Worm (Caenorhabditis elegans) whole organism, L2 larva: ENCODE data around the gene C45G9.15.

Source experiments
- C34F6.9 ChIP-seq: fragments of 150-350 bp; optimal IDR thresholded peaks from 2 replicates; lab custom pipeline; 2014; ENCODE audit warnings: missing biosample characterization, missing genetic modification characterization
- F13H6.1 ChIP-seq: sonication (generic microtip); optimal IDR thresholded peaks from 2 replicates; lab custom pipeline; 2016; ENCODE audit warnings: missing genetic modification characterization, missing compliant biosample characterization
- R02D3.7 ChIP-seq: fragments of 150-350 bp; optimal IDR thresholded peaks from 2 replicates; lab custom pipeline; 2014; ENCODE audit warnings: missing biosample characterization, missing genetic modification characterization
- Y55F3AM.14 ChIP-seq: fragments of 200-800 bp; sonication (Bioruptor generic); optimal IDR thresholded peaks from 2 replicates; lab custom pipeline; 2018; ENCODE audit warnings: mild to moderate bottlenecking, missing genetic modification characterization, missing compliant biosample characterization
- ZK546.5 ChIP-seq: sonication (generic microtip); optimal IDR thresholded peaks from 2 replicates; lab custom pipeline; 2017; ENCODE audit warnings: missing biosample characterization, missing genetic modification characterization
- alr-1 ChIP-seq: fragments of 150-350 bp; optimal IDR thresholded peaks from 2 replicates; lab custom pipeline; 2014; ENCODE audit warnings: missing biosample characterization, missing genetic modification characterization
- aly-2 ChIP-seq: fragments of 150-350 bp; optimal IDR thresholded peaks from 2 replicates; lab custom pipeline; 2014; ENCODE audit warnings: missing biosample characterization, missing genetic modification characterization
- ama-1 ChIP-seq: fragments of 150-350 bp; optimal IDR thresholded peaks from 2 replicates; lab custom pipeline; 2018; ENCODE audit warnings: inconsistent platforms
- blmp-1 ChIP-seq: sonication (generic microtip); optimal IDR thresholded peaks from 2 replicates; lab custom pipeline; 2017; ENCODE audit warnings: missing genetic modification characterization, mild to moderate bottlenecking, missing compliant biosample characterization, antibody characterized with exemption, moderate library complexity; ENCODE audit not compliant: insufficient read depth
- ceh-16 ChIP-seq: fragments of 150-350 bp; optimal IDR thresholded peaks from 2 replicates; lab custom pipeline; 2014; ENCODE audit warnings: missing biosample characterization, missing genetic modification characterization
- ceh-82 ChIP-seq: fragments of 150-350 bp; optimal IDR thresholded peaks from 2 replicates; lab custom pipeline; 2014; ENCODE audit warnings: missing biosample characterization, missing genetic modification characterization
- crh-2 ChIP-seq: sonication (generic microtip); optimal IDR thresholded peaks from 2 replicates; lab custom pipeline; 2017; ENCODE audit warnings: missing biosample characterization, missing genetic modification characterization
- dmd-4 ChIP-seq: sonication (generic microtip); optimal IDR thresholded peaks from 2 replicates; lab custom pipeline; 2017; ENCODE audit warnings: missing biosample characterization, missing genetic modification characterization
- egl-27 ChIP-seq: sonication (generic microtip); optimal IDR thresholded peaks from 3 replicates; lab custom pipeline; 2017; ENCODE audit warnings: missing biosample characterization, missing genetic modification reagents, missing genetic modification characterization
- elt-1 ChIP-seq: fragments of 150-350 bp; optimal IDR thresholded peaks from 2 replicates; lab custom pipeline; 2014; ENCODE audit warnings: missing biosample characterization, missing genetic modification characterization
- elt-3 ChIP-seq: sonication (generic microtip); optimal IDR thresholded peaks from 2 replicates; lab custom pipeline; 2017; ENCODE audit warnings: missing biosample characterization, missing genetic modification characterization
- fos-1 ChIP-seq: fragments of 150-350 bp; optimal IDR thresholded peaks from 2 replicates; lab custom pipeline; 2014; ENCODE audit warnings: missing biosample characterization, missing genetic modification characterization
- gmeb-1 ChIP-seq: fragments of 150-350 bp; optimal IDR thresholded peaks from 2 replicates; lab custom pipeline; 2014; ENCODE audit warnings: missing biosample characterization, missing genetic modification characterization
- lin-11 ChIP-seq: fragments of 150-350 bp; sonication (generic microtip); optimal IDR thresholded peaks from 2 replicates; lab custom pipeline; 2014; ENCODE audit warnings: missing biosample characterization, missing genetic modification characterization, inconsistent platforms, mixed read lengths
- lin-13 ChIP-seq: fragments of 150-350 bp; optimal IDR thresholded peaks from 2 replicates; lab custom pipeline; 2014; ENCODE audit warnings: missing biosample characterization, missing genetic modification reagents, missing genetic modification characterization
- lin-39 ChIP-seq: fragments of 150-350 bp; optimal IDR thresholded peaks from 2 replicates; lab custom pipeline; 2014; ENCODE audit warnings: missing biosample characterization, missing genetic modification reagents, missing genetic modification characterization
- lsy-2 ChIP-seq, 2 experiments: fragments of 150-350 bp in 1 of 2; sonication (generic microtip) in 1 of 2; optimal IDR thresholded peaks; 2 replicates each; lab custom pipeline; 2014 to 2017; ENCODE audit warnings: missing biosample characterization in 2 of 2, missing genetic modification characterization in 2 of 2
- mab-5 ChIP-seq: fragments of 150-350 bp; optimal IDR thresholded peaks from 2 replicates; lab custom pipeline; 2014; ENCODE audit warnings: missing biosample characterization, missing genetic modification characterization
- mbf-1 ChIP-seq: sonication (generic microtip); optimal IDR thresholded peaks from 2 replicates; lab custom pipeline; 2017; ENCODE audit warnings: missing biosample characterization, missing genetic modification characterization
- mdl-1 ChIP-seq, 2 experiments: fragments of 150-350 bp in 1 of 2; sonication (generic microtip) in 1 of 2; optimal IDR thresholded peaks; 2 replicates each; lab custom pipeline; 2017; ENCODE audit warnings: missing biosample characterization in 2 of 2, missing genetic modification characterization in 2 of 2
- nhr-10 ChIP-seq: sonication (generic microtip); optimal IDR thresholded peaks from 2 replicates; lab custom pipeline; 2017; ENCODE audit warnings: missing biosample characterization, missing genetic modification characterization
- nhr-11 ChIP-seq: fragments of 150-350 bp; optimal IDR thresholded peaks from 2 replicates; lab custom pipeline; 2014; ENCODE audit warnings: missing biosample characterization, missing genetic modification characterization
- nhr-12 ChIP-seq: fragments of 150-350 bp; optimal IDR thresholded peaks from 2 replicates; lab custom pipeline; 2014; ENCODE audit warnings: missing biosample characterization, missing genetic modification characterization
- nhr-129 ChIP-seq: fragments of 150-350 bp; optimal IDR thresholded peaks from 2 replicates; lab custom pipeline; 2014; ENCODE audit warnings: missing biosample characterization, missing genetic modification characterization
- nhr-21 ChIP-seq: fragments of 150-350 bp; optimal IDR thresholded peaks from 2 replicates; lab custom pipeline; 2014; ENCODE audit warnings: missing biosample characterization, missing genetic modification characterization
- nhr-23 ChIP-seq: fragments of 150-350 bp; optimal IDR thresholded peaks from 2 replicates; lab custom pipeline; 2014; ENCODE audit warnings: missing biosample characterization, missing genetic modification reagents, missing genetic modification characterization
- nhr-237 ChIP-seq: fragments of 150-350 bp; optimal IDR thresholded peaks from 2 replicates; lab custom pipeline; 2014; ENCODE audit warnings: missing biosample characterization, missing genetic modification characterization
- nhr-25 ChIP-seq: fragments of 150-350 bp; sonication (generic microtip); optimal IDR thresholded peaks from 3 replicates; lab custom pipeline; 2014; ENCODE audit warnings: missing biosample characterization, missing genetic modification characterization
- nhr-6 ChIP-seq: fragments of 150-350 bp; optimal IDR thresholded peaks from 2 replicates; lab custom pipeline; 2014; ENCODE audit warnings: missing biosample characterization, missing genetic modification characterization
- nhr-77 ChIP-seq: fragments of 150-350 bp; optimal IDR thresholded peaks from 2 replicates; lab custom pipeline; 2014; ENCODE audit warnings: missing biosample characterization, missing genetic modification characterization
- peb-1 ChIP-seq: fragments of 150-350 bp; optimal IDR thresholded peaks from 2 replicates; lab custom pipeline; 2014; ENCODE audit warnings: missing biosample characterization, missing genetic modification characterization
- sem-4 ChIP-seq: fragments of 150-350 bp; optimal IDR thresholded peaks from 2 replicates; lab custom pipeline; 2014; ENCODE audit warnings: missing biosample characterization, missing genetic modification reagents, missing genetic modification characterization
- skn-1 ChIP-seq: sonication (generic microtip); optimal IDR thresholded peaks from 2 replicates; lab custom pipeline; 2017; ENCODE audit warnings: missing biosample characterization, missing genetic modification characterization
- sma-3 ChIP-seq: sonication (generic microtip); optimal IDR thresholded peaks from 2 replicates; lab custom pipeline; 2016; ENCODE audit warnings: missing genetic modification reagents, missing genetic modification characterization, missing compliant biosample characterization
- sma-9 ChIP-seq, 2 experiments: fragments of 150-350 bp in 1 of 2; sonication (generic microtip) in 1 of 2; optimal IDR thresholded peaks; 2 replicates each; lab custom pipeline; 2014 to 2016; ENCODE audit warnings: missing genetic modification characterization in 2 of 2, mild to moderate bottlenecking in 1 of 2, missing biosample characterization in 1 of 2, missing compliant biosample characterization in 1 of 2, missing genetic modification reagents in 1 of 2, moderate library complexity in 1 of 2
- snpc-4 ChIP-seq: fragments of 150-350 bp; optimal IDR thresholded peaks from 2 replicates; lab custom pipeline; 2014; ENCODE audit warnings: missing biosample characterization, missing genetic modification characterization
- unc-39 ChIP-seq: fragments of 150-350 bp; optimal IDR thresholded peaks from 2 replicates; lab custom pipeline; 2014; ENCODE audit warnings: missing biosample characterization, missing genetic modification characterization
- unc-55 ChIP-seq: fragments of 150-350 bp; sonication (generic microtip); optimal IDR thresholded peaks from 3 replicates; lab custom pipeline; 2014; ENCODE audit warnings: missing biosample characterization, missing genetic modification reagents, missing genetic modification characterization
- unc-62 ChIP-seq: fragments of 150-350 bp; optimal IDR thresholded peaks from 2 replicates; lab custom pipeline; 2014; ENCODE audit warnings: missing biosample characterization, missing genetic modification reagents, missing genetic modification characterization
- zag-1 ChIP-seq: fragments of 150-350 bp; optimal IDR thresholded peaks from 2 replicates; lab custom pipeline; 2014; ENCODE audit warnings: missing biosample characterization, missing genetic modification characterization
- ztf-1 ChIP-seq: fragments of 200-800 bp; sonication (Bioruptor generic); conservative IDR thresholded peaks from 2 replicates; pipeline ENCODE4 v1.3.6; 2022; ENCODE audit warnings: missing genetic modification characterization, missing compliant biosample characterization
- ztf-11 ChIP-seq: sonication (generic microtip); optimal IDR thresholded peaks from 2 replicates; lab custom pipeline; 2017; ENCODE audit warnings: missing biosample characterization, missing genetic modification characterization
- ztf-4 ChIP-seq: fragments of 150-350 bp; optimal IDR thresholded peaks from 2 replicates; lab custom pipeline; 2014; ENCODE audit warnings: missing biosample characterization, missing genetic modification characterization

Gene C45G9.15

DNA sequence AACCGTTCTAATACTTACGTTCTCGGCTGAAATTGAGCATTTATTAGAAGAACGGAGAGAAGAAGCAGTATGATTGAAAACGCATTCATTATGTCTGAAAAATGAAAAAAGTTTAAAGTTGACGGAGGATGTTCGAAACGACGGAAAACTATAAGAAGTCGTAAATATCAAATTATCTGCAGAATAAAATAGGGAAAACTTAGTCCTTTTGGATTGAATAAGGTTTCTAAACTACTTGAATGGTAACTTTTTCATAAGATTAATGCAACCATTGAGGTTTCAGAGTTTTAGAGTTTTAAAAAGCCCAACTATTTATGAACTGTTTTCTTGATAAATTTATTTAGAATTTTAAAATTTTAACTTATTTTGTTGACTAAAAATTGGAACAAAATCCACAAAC, 19.7 kb upstream of the C45G9.15 start, which contains the start of gene C45G9.12:
Gene C45G9.12 (minus strand): TSS at position 101 of the 400 bp plus-strand sequence.
- TF ChIP-seq lsy-2 (tag; optimal IDR thresholded peaks at IDR 0.05; lab: Kevin White, UChicago) (no peak), mbf-1 (tag; lab: Kevin White, UChicago) (no peak), sem-4 (no peak), lin-11 (no peak), R02D3.7 (no peak), dmd-4 (tag; lab: Kevin White, UChicago) (no peak), nhr-12 (tag; lab: Kevin White, UChicago) (no peak), alr-1 (no peak), mab-5 (no peak), fos-1 (tag; lab: Kevin White, UChicago) (no peak), elt-1 (tag; lab: Kevin White, UChicago) (no peak), sma-9 (GFP tag; optimal IDR thresholded peaks at IDR 0.05; lab: Kevin White, UChicago) (no peak), sma-9 (tag; optimal IDR thresholded peaks at IDR 0.05; lab: Kevin White, UChicago) (no peak), ztf-1 (GFP tag; lab: Robert Waterston, UW) (no peak), egl-27 (tag; lab: Kevin White, UChicago) (no peak)

- TF ChIP-seq nhr-23 (tag; lab: Kevin White, UChicago) (no peak), alr-1 (no peak), nhr-11 (tag; lab: Kevin White, UChicago) (no peak), snpc-4 (tag; lab: Kevin White, UChicago) (peak; percentile 42), peb-1 (no peak), nhr-21 (tag; lab: Kevin White, UChicago) (no peak), nhr-25 (tag; lab: Kevin White, UChicago) (no peak), ceh-16 (no peak), mab-5 (peak; percentile 52), fos-1 (tag; lab: Kevin White, UChicago) (no peak), lsy-2 (tag; optimal IDR thresholded peaks at IDR 0.05; lab: Kevin White, UChicago) (peak; percentile 71 to 85), F13H6.1 (tag; lab: Kevin White, UChicago) (peak; percentile 73), nhr-10 (tag; lab: Kevin White, UChicago) (no peak), gmeb-1 (tag; lab: Kevin White, UChicago) (peak; percentile 94), ZK546.5 (tag; lab: Kevin White, UChicago) (no peak), R02D3.7 (peak; percentile 11), Y55F3AM.14 (GFP tag; lab: Kevin White, UChicago) (no peak), nhr-6 (tag; lab: Kevin White, UChicago) (peak; percentile 52), mbf-1 (tag; lab: Kevin White, UChicago) (no peak), ceh-82 (tag; lab: Kevin White, UChicago) (no peak), aly-2 (tag; lab: Kevin White, UChicago) (no peak), sma-9 (GFP tag; optimal IDR thresholded peaks at IDR 0.05; lab: Kevin White, UChicago) (peak; percentile 88), sma-9 (tag; optimal IDR thresholded peaks at IDR 0.05; lab: Kevin White, UChicago) (no peak), elt-1 (tag; lab: Kevin White, UChicago) (no peak), lin-13 (GFP tag; lab: Kevin White, UChicago) (peak; percentile 74), mdl-1 (tag; optimal IDR thresholded peaks at IDR 0.05; lab: Kevin White, UChicago) (no peak), sma-3 (peak; percentile 83), lin-11 (peak; percentile 11), crh-2 (tag; lab: Kevin White, UChicago) (peak; percentile 43), ama-1 (no peak), zag-1 (no peak), unc-39 (tag; lab: Kevin White, UChicago) (no peak), dmd-4 (tag; lab: Kevin White, UChicago) (no peak), ztf-1 (GFP tag; lab: Robert Waterston, UW) (no peak), sem-4 (no peak), nhr-129 (peak; percentile 20), unc-62 (GFP tag; lab: Kevin White, UChicago) (no peak), C34F6.9 (tag; lab: Kevin White, UChicago) (peak; percentile 75), unc-55 (GFP tag; lab: Kevin White, UChicago) (peak; percentile 81), ztf-4 (peak; percentile 43), skn-1 (no peak), nhr-77 (tag; lab: Kevin White, UChicago) (no peak), elt-3 (no peak), nhr-12 (tag; lab: Kevin White, UChicago) (no peak), lin-39 (tag; lab: Kevin White, UChicago) (no peak), nhr-237 (tag; lab: Kevin White, UChicago) (no peak), blmp-1 (no peak), egl-27 (tag; lab: Kevin White, UChicago) (no peak), ztf-11 (no peak)
Observed at ce11 chrIII:5068675-5069233, 16.9 kb upstream of the C45G9.15 start, which contains the start of the genes C45G9.11 and C45G9.2. TSS of gene C45G9.11 (minus strand) at chrIII:5068725. TSS of gene C45G9.2 (plus strand) at chrIII:5069066.
